Fruit fly (Drosophila melanogaster): ENCODE results near the gene CG31904.

CG31904 gene

dm6 chr2L:7690449-7690848, 48.2 kb downstream of the CG31904 start:
- TF ChIP-seq CG17806 (tag; optimal IDR thresholded peaks at IDR 0.05) (no peak), Pif1A (GFP tag; optimal IDR thresholded peaks at IDR 0.05) (no peak), fd96Ca (GFP tag; IDR thresholded peaks at IDR 0.05) (no peak), CG15710 (tag; optimal IDR thresholded peaks at IDR 0.05) (no peak), gl (tag; optimal IDR thresholded peaks at IDR 0.05) (no peak), CG9948 (tag; optimal IDR thresholded peaks at IDR 0.05) (no peak), CG12605 (GFP tag; IDR thresholded peaks at IDR 0.05) (no peak), CG4496 (GFP tag; IDR thresholded peaks at IDR 0.05) (no peak), EcR (GFP tag; optimal IDR thresholded peaks at IDR 0.05) (no peak), CG14655 (GFP tag; optimal IDR thresholded peaks at IDR 0.05) (no peak), CG10348 (GFP tag; IDR thresholded peaks at IDR 0.05) (no peak), D1 (tag; optimal IDR thresholded peaks at IDR 0.05) (no peak)

dm6 chr2L:7685290-7685689, 53.3 kb downstream of the CG31904 start:
- TF ChIP-seq CG9948 (tag; optimal IDR thresholded peaks at IDR 0.05) (no peak), Pif1A (GFP tag; optimal IDR thresholded peaks at IDR 0.05) (no peak), CG32121 (GFP tag; IDR thresholded peaks at IDR 0.05) (no peak), CG8301 (tag; optimal IDR thresholded peaks at IDR 0.05) (no peak), CG13204 (GFP tag; optimal IDR thresholded peaks at IDR 0.05) (no peak), CG12605 (GFP tag; IDR thresholded peaks at IDR 0.05) (no peak), CG17806 (tag; optimal IDR thresholded peaks at IDR 0.05) (no peak), Pif1B (GFP tag; optimal IDR thresholded peaks at IDR 0.05) (no peak), gl (tag; optimal IDR thresholded peaks at IDR 0.05) (no peak), CG34367 (tag; optimal IDR thresholded peaks at IDR 0.05) (no peak)

Data from whole organism, pupa.